Fruit fly (Drosophila melanogaster) whole organism, wandering third instar larva: ENCODE data around the gene CG4645.
A peak's percentile ranks its signal among the peaks of the same experiment; 100 is the strongest.

Experiments
- Abd-B ChIP-seq: fragments of >200 bp; optimal IDR thresholded peaks from 2 replicates; lab custom pipeline; 2017; ENCODE audit warnings: missing biosample characterization, missing genetic modification characterization
- CG32264 ChIP-seq: fragments of 200-800 bp; sonication (Bioruptor generic); optimal IDR thresholded peaks from 2 replicates; lab custom pipeline; 2016; ENCODE audit warnings: missing biosample characterization, missing genetic modification characterization
- CG9705 ChIP-seq: fragments of 200-800 bp; sonication (Bioruptor generic); optimal IDR thresholded peaks from 2 replicates; lab custom pipeline; 2018; ENCODE audit warnings: missing biosample characterization, mild to moderate bottlenecking, missing genetic modification characterization
- CrebA ChIP-seq: fragments of 200-800 bp; sonication (Bioruptor generic); optimal IDR thresholded peaks from 2 replicates; lab custom pipeline; 2016; ENCODE audit warnings: missing biosample characterization, mild to moderate bottlenecking, missing genetic modification characterization, borderline replicate concordance
- Dfd ChIP-seq: fragments of >200 bp; optimal IDR thresholded peaks from 2 replicates; lab custom pipeline; 2017; ENCODE audit warnings: missing biosample characterization, missing genetic modification characterization
- Dif ChIP-seq: fragments of 200-275, 200-300 bp; sonication (Bioruptor generic); optimal IDR thresholded peaks from 2 replicates; lab custom pipeline; 2018; ENCODE audit warnings: missing biosample characterization, missing genetic modification characterization; ENCODE audit not compliant: partially characterized antibody
- GATAd ChIP-seq: sonication (Bioruptor generic); optimal IDR thresholded peaks from 2 replicates; lab custom pipeline; 2016; ENCODE audit warnings: missing biosample characterization, missing genetic modification characterization
- HLH106 ChIP-seq: fragments of 200-800 bp; optimal IDR thresholded peaks from 3 replicates; lab custom pipeline; 2019; ENCODE audit warnings: missing biosample characterization, mild to moderate bottlenecking, missing genetic modification characterization, moderate library complexity
- Hnf4 ChIP-seq: fragments of 200-800 bp; sonication (Bioruptor generic); optimal IDR thresholded peaks from 2 replicates; lab custom pipeline; 2016; ENCODE audit warnings: missing biosample characterization, mild to moderate bottlenecking, missing genetic modification characterization
- Hr78 ChIP-seq: fragments of >200 bp; optimal IDR thresholded peaks from 2 replicates; lab custom pipeline; 2017; ENCODE audit warnings: missing biosample characterization, missing genetic modification characterization
- Hr83 ChIP-seq: fragments of 200-300 bp; sonication (Bioruptor generic); optimal IDR thresholded peaks from 2 replicates; lab custom pipeline; 2016; ENCODE audit warnings: missing biosample characterization, mild to moderate bottlenecking, missing genetic modification characterization, moderate library complexity; ENCODE audit not compliant: poor library complexity, severe bottlenecking
- Jra ChIP-seq: sonication (Bioruptor generic); optimal IDR thresholded peaks from 2 replicates; lab custom pipeline; 2016; ENCODE audit warnings: missing biosample characterization, missing genetic modification characterization
- Mio ChIP-seq: sonication (Bioruptor generic); optimal IDR thresholded peaks from 2 replicates; lab custom pipeline; 2016; ENCODE audit warnings: missing biosample characterization, missing genetic modification characterization
- Myc ChIP-seq: fragments of >200 bp; optimal IDR thresholded peaks from 2 replicates; lab custom pipeline; 2017
- N ChIP-seq: fragments of >200 bp; optimal IDR thresholded peaks from 2 replicates; lab custom pipeline; 2018; ENCODE audit warnings: missing biosample characterization, missing external identifiers, missing genetic modification characterization
- OdsH ChIP-seq: fragments of 200-800 bp; sonication (Bioruptor generic); optimal IDR thresholded peaks from 2 replicates; lab custom pipeline; 2016; ENCODE audit warnings: missing biosample characterization, mild to moderate bottlenecking, missing genetic modification characterization
- Rel ChIP-seq, 2 experiments: fragments of 200-800 bp; sonication (Bioruptor generic) in 1 of 2; optimal IDR thresholded peaks; 2 replicates in 1 of 2; 3 replicates in 1 of 2; lab custom pipeline; 2016 to 2019; ENCODE audit warnings: mild to moderate bottlenecking in 2 of 2, missing biosample characterization in 2 of 2, missing genetic modification characterization in 2 of 2, moderate library complexity in 1 of 2
- Sp1 ChIP-seq: fragments of 200-800 bp; sonication (Bioruptor generic); optimal IDR thresholded peaks from 3 replicates; lab custom pipeline; 2019; ENCODE audit warnings: missing biosample characterization, mild to moderate bottlenecking, missing genetic modification characterization, moderate library complexity
- Vsx2 ChIP-seq: fragments of 200-300, 225-300 bp; sonication (Bioruptor generic); optimal IDR thresholded peaks from 2 replicates; lab custom pipeline; 2018; ENCODE audit warnings: missing biosample characterization, missing genetic modification characterization; ENCODE audit not compliant: partially characterized antibody
- br ChIP-seq: fragments of 200-800 bp; sonication (Bioruptor generic); optimal IDR thresholded peaks from 2 replicates; lab custom pipeline; 2016; ENCODE audit warnings: missing biosample characterization, missing genetic modification characterization
- brk ChIP-seq: fragments of 200-800 bp; sonication (Bioruptor generic); optimal IDR thresholded peaks from 2 replicates; lab custom pipeline; 2016; ENCODE audit warnings: missing biosample characterization, mild to moderate bottlenecking, missing genetic modification characterization
- dl ChIP-seq, 2 experiments: fragments of 175-275, 200-275 bp in 1 of 2; fragments of 200-275 bp in 1 of 2; sonication (Bioruptor generic); optimal IDR thresholded peaks; lab custom pipeline; 2018; ENCODE audit warnings: mild to moderate bottlenecking in 2 of 2, missing biosample characterization in 2 of 2, missing genetic modification characterization in 2 of 2, moderate library complexity in 2 of 2; ENCODE audit not compliant: partially characterized antibody in 2 of 2, insufficient read depth in 1 of 2
- dmrt93B ChIP-seq: fragments of 200-800 bp; sonication (Bioruptor generic); optimal IDR thresholded peaks from 2 replicates; lab custom pipeline; 2018; ENCODE audit warnings: missing biosample characterization, mild to moderate bottlenecking, missing genetic modification characterization
- dsf ChIP-seq: sonication (Bioruptor generic); optimal IDR thresholded peaks from 2 replicates; lab custom pipeline; 2016; ENCODE audit warnings: missing biosample characterization, missing genetic modification characterization, borderline replicate concordance
- ey ChIP-seq: fragments of 200-800 bp; sonication (Bioruptor generic); optimal IDR thresholded peaks from 2 replicates; lab custom pipeline; 2016; ENCODE audit warnings: missing biosample characterization, missing genetic modification characterization
- foxo ChIP-seq, 2 experiments: fragments of 200-800 bp; sonication (Bioruptor generic); optimal IDR thresholded peaks; 2 replicates in 1 of 2; 3 replicates in 1 of 2; lab custom pipeline; 2016 to 2017; ENCODE audit warnings: missing biosample characterization in 2 of 2, missing genetic modification characterization in 2 of 2
- fru ChIP-seq: fragments of 200-800 bp; sonication (Bioruptor generic); optimal IDR thresholded peaks from 3 replicates; lab custom pipeline; 2016; ENCODE audit warnings: missing biosample characterization, mild to moderate bottlenecking, missing genetic modification characterization
- h ChIP-seq: fragments of 200-800 bp; sonication (Bioruptor generic); optimal IDR thresholded peaks from 3 replicates; lab custom pipeline; 2016; ENCODE audit warnings: missing biosample characterization, mild to moderate bottlenecking, missing genetic modification characterization
- lola ChIP-seq: fragments of >200 bp; optimal IDR thresholded peaks from 2 replicates; lab custom pipeline; 2017; ENCODE audit warnings: missing biosample characterization, missing genetic modification characterization
- psq ChIP-seq: fragments of 200-800 bp; sonication (Bioruptor generic); optimal IDR thresholded peaks from 3 replicates; lab custom pipeline; 2017; ENCODE audit warnings: missing biosample characterization, mild to moderate bottlenecking, missing genetic modification characterization, moderate library complexity
- rgr ChIP-seq: fragments of 200-800 bp; sonication (Bioruptor generic); optimal IDR thresholded peaks from 3 replicates; lab custom pipeline; 2016; ENCODE audit warnings: missing biosample characterization, mild to moderate bottlenecking, missing genetic modification characterization
- sage ChIP-seq: fragments of 200-800 bp; sonication (Bioruptor generic); optimal IDR thresholded peaks from 2 replicates; lab custom pipeline; 2016; ENCODE audit warnings: missing biosample characterization, mild to moderate bottlenecking, missing genetic modification characterization
- sv ChIP-seq: fragments of 200-800 bp; sonication (Bioruptor generic); optimal IDR thresholded peaks from 3 replicates; lab custom pipeline; 2016; ENCODE audit warnings: missing biosample characterization, missing genetic modification characterization
- tai ChIP-seq: sonication (Bioruptor generic); optimal IDR thresholded peaks from 2 replicates; lab custom pipeline; 2016; ENCODE audit warnings: missing biosample characterization, missing genetic modification characterization
- usp ChIP-seq: fragments of >200 bp; optimal IDR thresholded peaks from 2 replicates; lab custom pipeline; 2017; ENCODE audit warnings: missing biosample characterization, missing genetic modification characterization
- woc ChIP-seq: sonication (Bioruptor generic); optimal IDR thresholded peaks from 2 replicates; lab custom pipeline; 2016; ENCODE audit warnings: missing biosample characterization, mild to moderate bottlenecking, missing genetic modification characterization

The CG4645 gene

DNA sequence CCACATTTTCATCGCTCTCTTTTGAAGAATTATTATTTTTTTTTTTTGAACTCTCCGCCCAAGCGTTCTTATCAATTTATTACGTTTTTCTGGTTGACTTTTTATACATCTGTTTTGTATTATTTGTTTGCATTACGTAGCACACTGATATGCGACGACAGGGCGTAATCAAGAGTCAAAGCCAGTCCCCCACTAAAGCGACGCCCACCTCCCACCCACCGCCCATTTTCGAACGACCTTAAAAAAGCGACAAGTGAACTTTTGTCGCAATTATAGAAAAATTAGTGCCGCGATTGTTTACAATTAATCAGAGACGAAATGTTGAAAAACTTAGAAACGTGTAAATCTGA is 19.0 kb upstream of the CG4645 start:
- TF ChIP-seq CrebA (GFP tag; lab: Kevin White, UChicago) (peak; percentile 1), brk (no peak)
- TF ChIP-seq, all 38 proteins: peak for 1

DNA sequence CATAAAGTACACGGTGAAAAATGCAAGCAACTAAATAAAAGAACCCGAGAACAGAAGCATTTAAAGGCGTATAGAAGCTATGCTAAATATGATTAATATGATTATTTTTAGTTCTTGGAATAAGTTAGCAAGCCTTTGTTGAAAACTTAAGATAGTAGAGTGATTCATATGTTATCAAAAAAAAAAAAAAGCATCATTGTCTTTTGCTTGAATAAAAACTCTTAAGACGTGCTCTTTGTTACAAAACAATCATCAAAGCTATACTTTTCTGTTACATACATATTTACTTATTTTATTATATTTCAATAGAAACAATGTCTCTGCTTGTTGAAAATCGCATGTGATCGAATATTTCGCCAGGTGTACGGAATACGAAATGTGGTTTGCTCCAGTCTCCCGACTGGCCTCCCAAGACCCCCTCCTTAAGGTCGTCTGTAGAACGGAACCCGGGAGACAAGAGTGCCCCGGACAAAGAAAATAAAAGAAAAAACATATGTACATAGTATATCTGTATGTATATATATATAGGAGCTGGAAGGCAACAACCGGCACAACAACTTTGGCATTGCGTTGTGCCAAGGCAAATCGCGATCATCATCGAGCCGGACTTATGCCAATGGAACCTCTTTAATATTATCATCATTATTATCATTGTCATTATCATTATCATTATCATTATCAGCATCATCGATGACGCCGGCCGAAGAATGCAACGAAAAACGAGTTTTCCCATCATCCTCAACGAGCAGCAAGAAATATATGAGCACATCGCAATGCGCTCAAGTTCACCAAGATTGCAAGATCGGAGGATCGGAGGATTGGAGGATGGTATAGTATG is 18.2 kb upstream of the CG4645 start:
- TF ChIP-seq dmrt93B (GFP tag; lab: Kevin White, UChicago) (peak; percentile 24), CrebA (GFP tag; lab: Kevin White, UChicago) (no peak), Hnf4 (GFP tag; lab: Kevin White, UChicago) (no peak), Sp1 (GFP tag; lab: Kevin White, UChicago) (peak; percentile 51), rgr (GFP tag; lab: Kevin White, UChicago) (peak; percentile 7), br (peak; percentile 21), lola (GFP tag; lab: Kevin White, UChicago) (no peak), Jra (no peak), woc (GFP tag; lab: Kevin White, UChicago) (no peak), dl (GFP tag; optimal IDR thresholded peaks at IDR 0.05; lab: Kevin White, UChicago; ENCODE audit: insufficient read depth in 1 of 2, partially characterized antibody in 2 of 2) (no peak), OdsH (GFP tag; lab: Kevin White, UChicago) (peak; percentile 26), Abd-B (no peak), brk (no peak), N (GFP tag; lab: Kevin White, UChicago) (no peak), foxo (GFP tag; optimal IDR thresholded peaks at IDR 0.05; lab: Kevin White, UChicago) (peak in 1 of 2 experiments; percentile 45), psq (peak; percentile 21), Hr83 (GFP tag; lab: Kevin White, UChicago) (no peak), CG32264 (no peak), ey (peak; percentile 20), Dif (peak; percentile 22), tai (GFP tag; lab: Kevin White, UChicago) (no peak), CG9705 (GFP tag; lab: Kevin White, UChicago) (no peak), Vsx2 (GFP tag; lab: Kevin White, UChicago) (no peak), Rel (GFP tag; optimal IDR thresholded peaks at IDR 0.05; lab: Kevin White, UChicago) (peak; percentile 43), Rel (tag; optimal IDR thresholded peaks at IDR 0.05; lab: Kevin White, UChicago) (no peak), Mio (GFP tag; lab: Kevin White, UChicago) (no peak), h (GFP tag; lab: Kevin White, UChicago) (peak; percentile 5), Dfd (GFP tag; lab: Kevin White, UChicago) (no peak), HLH106 (peak; percentile 38), fru (peak; percentile 35), sage (GFP tag; lab: Kevin White, UChicago) (no peak)

DNA sequence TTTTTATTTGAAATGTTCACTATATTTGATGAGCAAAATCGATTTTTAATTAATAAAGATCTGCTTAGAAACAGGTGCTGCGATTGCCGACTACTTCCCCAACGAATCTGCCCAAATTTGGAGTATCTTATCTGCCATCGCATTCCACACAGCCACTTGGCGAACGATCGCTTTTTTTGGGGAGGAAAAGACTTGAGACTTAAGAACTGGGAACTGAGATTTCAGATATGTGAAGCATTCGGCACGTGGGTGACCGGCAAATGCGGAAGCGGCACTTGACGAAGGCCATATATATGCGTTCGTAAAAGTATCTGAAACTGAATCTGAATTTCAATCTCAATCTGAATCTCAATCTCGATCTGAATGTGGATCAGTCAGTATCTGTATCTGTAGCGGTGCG is 15.8 kb upstream of the CG4645 start:
- TF ChIP-seq Vsx2 (GFP tag; lab: Kevin White, UChicago) (no peak), dsf (GFP tag; lab: Kevin White, UChicago) (no peak), CG9705 (GFP tag; lab: Kevin White, UChicago) (no peak), sv (GFP tag; lab: Kevin White, UChicago) (no peak), Dfd (GFP tag; lab: Kevin White, UChicago) (no peak), Dif (no peak), brk (no peak), Mio (GFP tag; lab: Kevin White, UChicago) (no peak), h (GFP tag; lab: Kevin White, UChicago) (no peak), Hr78 (GFP tag; lab: Kevin White, UChicago) (no peak), Jra (no peak), Myc (lab: Kevin White, UChicago) (no peak), usp (GFP tag; lab: Kevin White, UChicago) (no peak), woc (GFP tag; lab: Kevin White, UChicago) (no peak), GATAd (GFP tag; lab: Kevin White, UChicago) (no peak), tai (GFP tag; lab: Kevin White, UChicago) (no peak), Abd-B (no peak), Sp1 (GFP tag; lab: Kevin White, UChicago) (no peak)
